Fruit fly (Drosophila melanogaster) whole organism, embryonic: ENCODE data around the gene CG12470.

ENCODE experiments used
- Abd-B ChIP-seq: fragments of 200-800 bp; sonication (Bioruptor generic); optimal IDR thresholded peaks from 2 replicates; lab custom pipeline; 2018; ENCODE audit warnings: missing biosample characterization, mild to moderate bottlenecking, missing genetic modification characterization, moderate library complexity
- Bdp1 ChIP-seq: fragments of 200-800 bp; sonication (Bioruptor generic); optimal IDR thresholded peaks from 3 replicates; lab custom pipeline; 2016; ENCODE audit warnings: missing biosample characterization, missing genetic modification characterization
- Bgb ChIP-seq: fragments of 200-800 bp; sonication (Bioruptor generic); IDR thresholded peaks from 2 replicates; pipeline ENCODE4 v1.3.6; 2022; ENCODE audit warnings: missing biosample characterization, missing genetic modification characterization; ENCODE audit not compliant: partially characterized antibody
- CG8359 ChIP-seq: fragments of 200-800 bp; sonication (Bioruptor generic); optimal IDR thresholded peaks from 2 replicates; lab custom pipeline; 2017; ENCODE audit warnings: missing biosample characterization, mild to moderate bottlenecking, missing genetic modification characterization, borderline replicate concordance
- E2f2 ChIP-seq: fragments of 200-800 bp; sonication (Bioruptor generic); IDR thresholded peaks from 2 replicates; pipeline ENCODE4 v1.3.6; 2022; ENCODE audit warnings: missing biosample characterization, missing genetic modification characterization
- Ets97D ChIP-seq: fragments of 200-800 bp; sonication (Bioruptor generic); optimal IDR thresholded peaks from 3 replicates; lab custom pipeline; 2016; ENCODE audit warnings: missing biosample characterization, missing genetic modification characterization
- Oli ChIP-seq: fragments of 200-800 bp; sonication (Bioruptor generic); optimal IDR thresholded peaks from 2 replicates; lab custom pipeline; 2018; ENCODE audit warnings: missing biosample characterization, mild to moderate bottlenecking, missing genetic modification characterization, moderate library complexity
- gcm2 ChIP-seq: fragments of 200-800 bp; sonication (Bioruptor generic); optimal IDR thresholded peaks from 2 replicates; lab custom pipeline; 2016; ENCODE audit warnings: missing biosample characterization, missing genetic modification characterization
- lilli ChIP-seq: fragments of 200-800 bp; sonication (Bioruptor generic); optimal IDR thresholded peaks from 3 replicates; lab custom pipeline; 2016; ENCODE audit warnings: missing biosample characterization, missing genetic modification characterization
- twi ChIP-seq: fragments of 200-800 bp; optimal IDR thresholded peaks from 2 replicates; lab custom pipeline; 2019; ENCODE audit warnings: missing biosample characterization, mild to moderate bottlenecking, missing genetic modification characterization, moderate library complexity
- zen2 ChIP-seq: fragments of 200-800 bp; sonication (Bioruptor generic); IDR thresholded peaks from 3 replicates; pipeline ENCODE4 v1.3.6; 2022; ENCODE audit warnings: missing biosample characterization, missing genetic modification characterization; ENCODE audit not compliant: partially characterized antibody

dm6 chrX:350266-350665, 42.8 kb downstream of the CG12470 start, which contains the start of gene CG43181:
- no peak for TF ChIP-seq Abd-B (GFP tag; lab: Kevin White, UChicago)
- TF ChIP-seq lilli = no peak
- no peak for TF ChIP-seq Oli (tag; lab: Kevin White, UChicago)
- TF ChIP-seq Bdp1 = no peak
- no peak for TF ChIP-seq gcm2 (GFP tag; lab: Kevin White, UChicago)
- TF ChIP-seq Bgb (GFP tag; lab: Robert Waterston, UW) = no peak
- TF ChIP-seq Ets97D (GFP tag; lab: Kevin White, UChicago) = no peak
- TF ChIP-seq CG8359 (GFP tag; lab: Kevin White, UChicago) = no peak
- no peak for TF ChIP-seq E2f2 (GFP tag; lab: Robert Waterston, UW)
- no peak for TF ChIP-seq zen2
- no peak for TF ChIP-seq twi (tag; lab: Kevin White, UChicago)
